Fruit fly (Drosophila melanogaster): ENCODE measurements around the gene NUCB1.

NUCB1 gene

dm6 chr3L:17842892-17843703 is 41.0 kb upstream of the NUCB1 start, which contains the start of gene CG5567 (continued):
- no peak for TF ChIP-seq CG42726 (GFP tag; IDR thresholded peaks at IDR 0.05; ENCODE audit: partially characterized antibody)
- TF ChIP-seq HmgD (GFP tag; optimal IDR thresholded peaks at IDR 0.05), result no peak
- no peak for TF ChIP-seq CG11085 (GFP tag; IDR thresholded peaks at IDR 0.05)
- peak; percentile 80 for TF ChIP-seq ERR (GFP tag; optimal IDR thresholded peaks at IDR 0.05)
- no peak for TF ChIP-seq bbx (GFP tag; IDR thresholded peaks at IDR 0.05; ENCODE audit: partially characterized antibody)
- TF ChIP-seq repo (GFP tag; optimal IDR thresholded peaks at IDR 0.05), result no peak
- TF ChIP-seq CG4282 (GFP tag; optimal IDR thresholded peaks at IDR 0.05), result no peak
- no peak for TF ChIP-seq pan (optimal IDR thresholded peaks at IDR 0.05)
- TF ChIP-seq pan (GFP tag; optimal IDR thresholded peaks at IDR 0.05 in 1 of 2, IDR thresholded peaks at IDR 0.05 in 1 of 2), result peak in 1 of 2 experiments; percentile 45
- TF ChIP-seq Xbp1 (GFP tag; optimal IDR thresholded peaks at IDR 0.05), result peak; percentile 2
- TF ChIP-seq fu2 (GFP tag; optimal IDR thresholded peaks at IDR 0.05), result no peak
- peak; percentile 30 for TF ChIP-seq pzg (GFP tag; optimal IDR thresholded peaks at IDR 0.05)
- no peak for TF ChIP-seq CG12744 (GFP tag; optimal IDR thresholded peaks at IDR 0.05)
- TF ChIP-seq CG15514 (GFP tag; optimal IDR thresholded peaks at IDR 0.05), result no peak
- TF ChIP-seq luna (GFP tag; optimal IDR thresholded peaks at IDR 0.05), result no peak
- TF ChIP-seq HLH54F (GFP tag; optimal IDR thresholded peaks at IDR 0.05), result peak; percentile 19
- peak; percentile 56 for TF ChIP-seq CG13624 (GFP tag; optimal IDR thresholded peaks at IDR 0.05)
- no peak for TF ChIP-seq Camta (GFP tag; optimal IDR thresholded peaks at IDR 0.05)
- peak; percentile 75 for TF ChIP-seq sd (tag; optimal IDR thresholded peaks at IDR 0.05)
- no peak for TF ChIP-seq tup (GFP tag; optimal IDR thresholded peaks at IDR 0.05)
- TF ChIP-seq CG6765 (GFP tag; optimal IDR thresholded peaks at IDR 0.05), result no peak
- no peak for TF ChIP-seq trem (tag; optimal IDR thresholded peaks at IDR 0.05)
- TF ChIP-seq Atf6 (GFP tag; IDR thresholded peaks at IDR 0.05), result 0 out of 2 replicates have a peak, but pooled peaks have one; percentile 25
- TF ChIP-seq odd (GFP tag; optimal IDR thresholded peaks at IDR 0.05), result no peak
- TF ChIP-seq Spps (tag; optimal IDR thresholded peaks at IDR 0.05), result no peak
- TF ChIP-seq gsb-n (tag; optimal IDR thresholded peaks at IDR 0.05), result no peak
- no peak for TF ChIP-seq CG6813 (GFP tag; optimal IDR thresholded peaks at IDR 0.05)
- TF ChIP-seq CG2120 (GFP tag; optimal IDR thresholded peaks at IDR 0.05), result peak; percentile 58
- no peak for TF ChIP-seq CG3726 (GFP tag; IDR thresholded peaks at IDR 0.05)
- no peak for TF ChIP-seq run (tag; optimal IDR thresholded peaks at IDR 0.05)
- TF ChIP-seq CG1647 (GFP tag; optimal IDR thresholded peaks at IDR 0.05), result no peak
- peak in 1 of 2 experiments; percentile 21 for TF ChIP-seq dpn (GFP tag; optimal IDR thresholded peaks at IDR 0.05)
- no peak for TF ChIP-seq CG3065 (GFP tag; optimal IDR thresholded peaks at IDR 0.05)
- no peak for TF ChIP-seq CTCF (GFP tag; optimal IDR thresholded peaks at IDR 0.05)
- TF ChIP-seq CG14014 (GFP tag; IDR thresholded peaks at IDR 0.05), result 0 out of 2 replicates have a peak, but pooled peaks have one; percentile 20
- TF ChIP-seq CG9215 (GFP tag; IDR thresholded peaks at IDR 0.05), result no peak
- TF ChIP-seq ftz-f1 (GFP tag; optimal IDR thresholded peaks at IDR 0.05), result peak; percentile 88
- TF ChIP-seq gt (GFP tag; IDR thresholded peaks at IDR 0.05), result no peak
- TF ChIP-seq sna (GFP tag; IDR thresholded peaks at IDR 0.05; ENCODE audit: partially characterized antibody), result no peak
- TF ChIP-seq vvl (GFP tag; IDR thresholded peaks at IDR 0.05), result no peak
- peak; percentile 33; the same call in 1 of the 3 replicates for TF ChIP-seq CG6791 (GFP tag; IDR thresholded peaks at IDR 0.05; ENCODE audit: partially characterized antibody)
- no peak for TF ChIP-seq CG1792 (GFP tag; optimal IDR thresholded peaks at IDR 0.05)
- no peak for TF ChIP-seq ewg (GFP tag; optimal IDR thresholded peaks at IDR 0.05)
- no peak for TF ChIP-seq prd (optimal IDR thresholded peaks at IDR 0.05)
- TF ChIP-seq prd (GFP tag; IDR thresholded peaks at IDR 0.05), result no peak
- no peak for TF ChIP-seq Taf1 (GFP tag; IDR thresholded peaks at IDR 0.05)
- TF ChIP-seq MBD-R2 (GFP tag; IDR thresholded peaks at IDR 0.05), result 0 out of 2 replicates have a peak, but pooled peaks have one; percentile 41
- 0 out of 2 replicates have a peak, but pooled peaks have one; percentile 21 for TF ChIP-seq unc-4 (GFP tag; IDR thresholded peaks at IDR 0.05; ENCODE audit: partially characterized antibody)
- peak; percentile 30 for TF ChIP-seq mam (GFP tag; optimal IDR thresholded peaks at IDR 0.05)
- no peak for TF ChIP-seq CG8089 (GFP tag; optimal IDR thresholded peaks at IDR 0.05)
- no peak for TF ChIP-seq ems (GFP tag; optimal IDR thresholded peaks at IDR 0.05)

Data from whole organism, embryonic.